Worm (Caenorhabditis elegans) whole organism, L1 larva: ENCODE data around the gene sups-1.

Experiments
- C04F5.9 ChIP-seq: sonication (generic microtip); optimal IDR thresholded peaks from 2 replicates; lab custom pipeline; 2016; ENCODE audit warnings: missing genetic modification characterization, missing compliant biosample characterization
- C16A3.4 ChIP-seq: fragments of 150-350 bp; optimal IDR thresholded peaks from 2 replicates; lab custom pipeline; 2014; ENCODE audit warnings: missing biosample characterization, missing genetic modification characterization
- Y116A8C.19 ChIP-seq: sonication (generic microtip); optimal IDR thresholded peaks from 2 replicates; lab custom pipeline; 2016; ENCODE audit warnings: missing compliant biosample characterization, missing genetic modification characterization, borderline replicate concordance
- aha-1 ChIP-seq: fragments of 150-350 bp; optimal IDR thresholded peaks from 2 replicates; lab custom pipeline; 2014; ENCODE audit warnings: missing biosample characterization, missing genetic modification characterization
- ama-1 ChIP-seq: fragments of 150-350 bp; optimal IDR thresholded peaks from 2 replicates; lab custom pipeline; 2014
- ceh-88 ChIP-seq: fragments of 200-800 bp; sonication (Bioruptor generic); IDR thresholded peaks from 2 replicates; pipeline ENCODE4 v1.3.6; 2022; ENCODE audit warnings: missing genetic modification characterization, missing compliant biosample characterization
- efl-1 ChIP-seq, 4 experiments: fragments of 150-350 bp; optimal IDR thresholded peaks in 3 of 4; peaks in 1 of 4; 1 replicate in 1 of 4; 2 replicates in 3 of 4; lab custom pipeline; 2014; ENCODE audit warnings: missing biosample characterization in 2 of 4, missing genetic modification characterization in 2 of 4, missing genetic modification reagents in 2 of 4
- efl-3 ChIP-seq: fragments of 200-800 bp; sonication (Bioruptor generic); optimal IDR thresholded peaks from 2 replicates; lab custom pipeline; 2018; ENCODE audit warnings: mild to moderate bottlenecking, missing genetic modification characterization, missing compliant biosample characterization
- egl-13 ChIP-seq: sonication (generic microtip); optimal IDR thresholded peaks from 2 replicates; lab custom pipeline; 2016; ENCODE audit warnings: missing genotype, missing genetic modification reagents, missing genetic modification characterization, missing compliant biosample characterization
- elt-3 ChIP-seq, 6 experiments: fragments of 150-350 bp in 1 of 6; sonication (generic microtip); optimal IDR thresholded peaks; 2 replicates each; lab custom pipeline; 2017 to 2018; ENCODE audit warnings: missing biosample characterization in 6 of 6, missing genetic modification characterization in 6 of 6, inconsistent platforms in 1 of 6
- fkh-4 ChIP-seq: sonication (generic microtip); optimal IDR thresholded peaks from 2 replicates; lab custom pipeline; 2016; ENCODE audit warnings: missing compliant biosample characterization, missing genetic modification characterization, borderline replicate concordance
- fkh-8 ChIP-seq: sonication (generic microtip); optimal IDR thresholded peaks from 2 replicates; lab custom pipeline; 2016; ENCODE audit warnings: mild to moderate bottlenecking, missing genetic modification characterization, missing compliant biosample characterization
- fos-1 ChIP-seq: fragments of 150-350 bp; optimal IDR thresholded peaks from 2 replicates; lab custom pipeline; 2014; ENCODE audit warnings: missing biosample characterization, missing genetic modification characterization
- hpl-2 ChIP-seq: fragments of 150-350 bp; optimal IDR thresholded peaks from 2 replicates; lab custom pipeline; 2014; ENCODE audit warnings: missing biosample characterization, missing genetic modification reagents, missing genetic modification characterization
- irx-1 ChIP-seq: sonication (generic microtip); optimal IDR thresholded peaks from 2 replicates; lab custom pipeline; 2016; ENCODE audit warnings: missing genetic modification characterization, missing compliant biosample characterization
- jun-1 ChIP-seq: fragments of 150-350 bp; optimal IDR thresholded peaks from 2 replicates; lab custom pipeline; 2014; ENCODE audit warnings: missing biosample characterization, missing genetic modification reagents, missing genetic modification characterization
- lin-13 ChIP-seq: fragments of 150-350 bp; optimal IDR thresholded peaks from 2 replicates; lab custom pipeline; 2014; ENCODE audit warnings: missing biosample characterization, missing genetic modification reagents, missing genetic modification characterization
- lin-14 ChIP-seq: fragments of 200-800 bp; sonication (Bioruptor generic); optimal IDR thresholded peaks from 2 replicates; lab custom pipeline; 2018; ENCODE audit warnings: mild to moderate bottlenecking, missing genetic modification characterization, moderate library complexity, missing compliant biosample characterization
- lin-15B ChIP-seq: fragments of 150-350 bp; sonication (generic microtip); optimal IDR thresholded peaks from 3 replicates; lab custom pipeline; 2014; ENCODE audit warnings: missing biosample characterization, missing genetic modification characterization
- lin-39 ChIP-seq: fragments of 150-350 bp; optimal IDR thresholded peaks from 2 replicates; lab custom pipeline; 2014; ENCODE audit warnings: missing biosample characterization, missing genetic modification reagents, missing genetic modification characterization
- lsy-2 ChIP-seq, 2 experiments: fragments of 150-350 bp; optimal IDR thresholded peaks; 2 replicates each; lab custom pipeline; 2014; ENCODE audit warnings: missing biosample characterization in 2 of 2, missing genetic modification characterization in 2 of 2
- mab-9 ChIP-seq: fragments of 200-800 bp; sonication (Bioruptor generic); IDR thresholded peaks from 2 replicates; pipeline ENCODE4 v1.3.6; 2022; ENCODE audit warnings: missing genetic modification reagents, missing genetic modification characterization, missing compliant biosample characterization
- mef-2 ChIP-seq: fragments of 150-350 bp; optimal IDR thresholded peaks from 2 replicates; lab custom pipeline; 2014; ENCODE audit warnings: missing biosample characterization, missing genetic modification characterization
- mep-1 ChIP-seq: fragments of 150-350 bp; optimal IDR thresholded peaks from 2 replicates; lab custom pipeline; 2014; ENCODE audit warnings: missing biosample characterization, missing genetic modification characterization
- nhr-11 ChIP-seq: fragments of 150-350 bp; optimal IDR thresholded peaks from 2 replicates; lab custom pipeline; 2014; ENCODE audit warnings: missing biosample characterization, missing genetic modification characterization
- nhr-19 ChIP-seq: fragments of 200-800 bp; sonication (Bioruptor generic); conservative IDR thresholded peaks from 2 replicates; pipeline ENCODE4 v1.3.6; 2022; ENCODE audit warnings: missing genetic modification characterization, missing compliant biosample characterization
- nhr-20 ChIP-seq: sonication (generic microtip); optimal IDR thresholded peaks from 2 replicates; lab custom pipeline; 2016; ENCODE audit warnings: mild to moderate bottlenecking, missing genetic modification characterization, missing compliant biosample characterization
- nhr-28 ChIP-seq: fragments of 150-350 bp; optimal IDR thresholded peaks from 2 replicates; lab custom pipeline; 2014; ENCODE audit warnings: missing biosample characterization, missing genetic modification characterization
- nhr-71 ChIP-seq: sonication (generic microtip); optimal IDR thresholded peaks from 2 replicates; lab custom pipeline; 2016; ENCODE audit warnings: mild to moderate bottlenecking, missing genetic modification characterization, moderate library complexity, missing compliant biosample characterization
- nhr-76 ChIP-seq: sonication (generic microtip); optimal IDR thresholded peaks from 2 replicates; lab custom pipeline; 2017; ENCODE audit warnings: missing biosample characterization, missing genetic modification characterization
- nhr-77 ChIP-seq: fragments of 150-350 bp; optimal IDR thresholded peaks from 2 replicates; lab custom pipeline; 2014; ENCODE audit warnings: missing biosample characterization, missing genetic modification characterization
- nhr-84 ChIP-seq: sonication (generic microtip); optimal IDR thresholded peaks from 2 replicates; lab custom pipeline; 2017; ENCODE audit warnings: missing biosample characterization, missing genetic modification characterization
- pax-3 ChIP-seq: fragments of 200-800 bp; sonication (Bioruptor generic); optimal IDR thresholded peaks from 2 replicates; lab custom pipeline; 2018; ENCODE audit warnings: mild to moderate bottlenecking, missing genetic modification characterization, moderate library complexity, missing compliant biosample characterization
- rnt-1 ChIP-seq: sonication (generic microtip); optimal IDR thresholded peaks from 2 replicates; lab custom pipeline; 2016; ENCODE audit warnings: mild to moderate bottlenecking, missing genetic modification characterization, moderate library complexity, missing compliant biosample characterization
- skn-1 ChIP-seq: fragments of 150-350 bp; optimal IDR thresholded peaks from 2 replicates; lab custom pipeline; 2014; ENCODE audit warnings: missing biosample characterization, missing genetic modification characterization
- snu-23 ChIP-seq: sonication (generic microtip); optimal IDR thresholded peaks from 2 replicates; lab custom pipeline; 2016; ENCODE audit warnings: missing genetic modification characterization, missing compliant biosample characterization
- sox-4 ChIP-seq: sonication (generic microtip); optimal IDR thresholded peaks from 2 replicates; lab custom pipeline; 2016; ENCODE audit warnings: missing genetic modification characterization, missing compliant biosample characterization
- sptf-1 ChIP-seq: fragments of 150-350 bp; optimal IDR thresholded peaks from 2 replicates; lab custom pipeline; 2014; ENCODE audit warnings: missing biosample characterization, missing genetic modification characterization
- sup-37 ChIP-seq: fragments of 200-800 bp; sonication (Bioruptor generic); optimal IDR thresholded peaks from 2 replicates; lab custom pipeline; 2018; ENCODE audit warnings: mild to moderate bottlenecking, missing genetic modification characterization, missing compliant biosample characterization
- tlp-1 ChIP-seq: fragments of 150-350 bp; optimal IDR thresholded peaks from 2 replicates; lab custom pipeline; 2014; ENCODE audit warnings: missing biosample characterization, missing genetic modification characterization
- unc-130 ChIP-seq: fragments of 150-350 bp; optimal IDR thresholded peaks from 2 replicates; lab custom pipeline; 2017; ENCODE audit warnings: missing biosample characterization, missing genetic modification characterization, inconsistent platforms
- unc-30 ChIP-seq: sonication (generic microtip); optimal IDR thresholded peaks from 2 replicates; lab custom pipeline; 2017; ENCODE audit warnings: missing biosample characterization, missing genetic modification characterization
- unc-62 ChIP-seq: fragments of 150-350 bp; optimal IDR thresholded peaks from 2 replicates; lab custom pipeline; 2014; ENCODE audit warnings: missing biosample characterization, missing genetic modification reagents, missing genetic modification characterization
- unc-86 ChIP-seq: sonication (generic microtip); optimal IDR thresholded peaks from 2 replicates; lab custom pipeline; 2016; ENCODE audit warnings: missing genetic modification characterization, missing compliant biosample characterization
- vab-15 ChIP-seq: sonication (generic microtip); optimal IDR thresholded peaks from 2 replicates; lab custom pipeline; 2017; ENCODE audit warnings: missing genotype, mild to moderate bottlenecking, missing genetic modification characterization, missing compliant biosample characterization
- zip-4 ChIP-seq: fragments of 200-800 bp; sonication (Bioruptor generic); optimal IDR thresholded peaks from 2 replicates; lab custom pipeline; 2018; ENCODE audit warnings: mild to moderate bottlenecking, missing genetic modification characterization, moderate library complexity, missing compliant biosample characterization
- ztf-11 ChIP-seq, 2 experiments: sonication (generic microtip); optimal IDR thresholded peaks; 2 replicates each; lab custom pipeline; 2016 to 2017; ENCODE audit warnings: missing genetic modification characterization in 2 of 2, missing biosample characterization in 1 of 2, missing compliant biosample characterization in 1 of 2
- ztf-4 ChIP-seq: fragments of 150-350 bp; optimal IDR thresholded peaks from 2 replicates; lab custom pipeline; 2014; ENCODE audit warnings: missing biosample characterization, missing genetic modification characterization

The sups-1 gene

ce11 chrX:6041995-6042481 lies 38.1 kb downstream of the sups-1 start (continued):
- no peak for TF ChIP-seq efl-3 (GFP tag; lab: Kevin White, UChicago)

- TF ChIP-seq vab-15 (tag; lab: Kevin White, UChicago) (no peak), snu-23 (GFP tag; lab: Kevin White, UChicago) (no peak), nhr-84 (tag; lab: Kevin White, UChicago) (no peak), lin-14 (GFP tag; lab: Kevin White, UChicago) (no peak), nhr-77 (tag; lab: Kevin White, UChicago) (no peak), fkh-4 (no peak), unc-86 (tag; lab: Kevin White, UChicago) (no peak), elt-3 (tag; optimal IDR thresholded peaks at IDR 0.05; lab: Kevin White, UChicago) (no peak), hpl-2 (GFP tag; lab: Kevin White, UChicago) (no peak), lin-13 (GFP tag; lab: Kevin White, UChicago) (no peak), ztf-11 (tag; optimal IDR thresholded peaks at IDR 0.05; lab: Kevin White, UChicago) (no peak), mab-9 (GFP tag; lab: Robert Waterston, UW) (no peak), skn-1 (tag; lab: Kevin White, UChicago) (no peak), ztf-4 (no peak)
Measured at ce11 chrX:6043283-6043682, 39.3 kb downstream of the sups-1 start.

DNA sequence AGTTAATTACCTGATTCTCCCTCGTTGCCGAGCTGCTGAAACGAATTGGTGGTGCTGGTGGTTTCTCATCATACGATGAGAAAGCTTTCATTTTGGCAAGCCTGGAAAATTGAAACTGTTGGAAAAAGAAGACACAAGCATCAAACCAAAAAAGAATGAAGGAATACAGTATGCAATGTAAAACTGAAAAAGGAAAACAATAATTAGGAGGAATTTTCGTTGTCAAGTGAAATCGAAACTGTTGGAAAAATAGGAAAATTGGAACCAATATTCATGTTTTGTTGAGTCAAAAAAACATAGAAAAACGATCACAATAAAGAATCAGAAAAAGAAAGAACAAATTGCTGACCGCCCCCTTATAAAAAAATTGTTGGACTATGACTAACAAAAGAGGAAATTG lies 44.6 kb downstream of the sups-1 start, which contains the start of gene pak-1:
pak-1 (minus strand) TSS at position 101 of the 400 bp plus-strand sequence.
- no peak for TF ChIP-seq sptf-1
- no peak for TF ChIP-seq C04F5.9 (tag; lab: Kevin White, UChicago)
- no peak for TF ChIP-seq nhr-20 (tag; lab: Kevin White, UChicago)
- no peak for TF ChIP-seq sox-4 (tag; lab: Kevin White, UChicago)
- no peak for TF ChIP-seq unc-130 (tag; lab: Kevin White, UChicago)
- no peak for TF ChIP-seq lin-13 (GFP tag; lab: Kevin White, UChicago)
- no peak for TF ChIP-seq lsy-2 (tag; optimal IDR thresholded peaks at IDR 0.05; lab: Kevin White, UChicago)
- no peak for TF ChIP-seq tlp-1
- TF ChIP-seq, all 84 proteins: peak for 0

- TF ChIP-seq rnt-1 (tag; lab: Kevin White, UChicago): peak; percentile 9
- no peak for TF ChIP-seq fos-1 (tag; lab: Kevin White, UChicago)
- no peak for TF ChIP-seq sup-37 (GFP tag; lab: Kevin White, UChicago)
- TF ChIP-seq lin-39: no peak
- no peak for TF ChIP-seq mep-1 (tag; lab: Kevin White, UChicago)
- no peak for TF ChIP-seq jun-1 (tag; lab: Kevin White, UChicago)
- TF ChIP-seq fkh-8 (tag; lab: Kevin White, UChicago): no peak
- TF ChIP-seq fkh-4: no peak
- no peak for TF ChIP-seq Y116A8C.19 (tag; lab: Kevin White, UChicago)
- TF ChIP-seq egl-13 (tag; lab: Kevin White, UChicago): no peak
- no peak for TF ChIP-seq nhr-76 (tag; lab: Kevin White, UChicago)
- peak; percentile 28 for TF ChIP-seq nhr-71 (tag; lab: Kevin White, UChicago)
- TF ChIP-seq unc-130 (tag; lab: Kevin White, UChicago): peak; percentile 72
- TF ChIP-seq ceh-88: no peak
- no peak for TF ChIP-seq unc-30 (tag; lab: Kevin White, UChicago)
- TF ChIP-seq nhr-28 (tag; lab: Kevin White, UChicago): no peak
- TF ChIP-seq vab-15 (tag; lab: Kevin White, UChicago): no peak
- TF ChIP-seq nhr-11 (tag; lab: Kevin White, UChicago): no peak
- no peak for TF ChIP-seq lin-15B (tag; lab: Kevin White, UChicago)
- TF ChIP-seq efl-1 (optimal IDR thresholded peaks at IDR 0.05; lab: Kevin White, UChicago): no peak
- no peak for TF ChIP-seq efl-1 (GFP tag; optimal IDR thresholded peaks at IDR 0.05 in 1 of 2; lab: Kevin White, UChicago)
- TF ChIP-seq unc-62 (GFP tag; lab: Kevin White, UChicago): no peak
- TF ChIP-seq C16A3.4 (tag; lab: Kevin White, UChicago): no peak
- no peak for TF ChIP-seq nhr-19 (GFP tag; lab: Robert Waterston, UW)
- TF ChIP-seq lin-13 (GFP tag; lab: Kevin White, UChicago): no peak
- no peak for TF ChIP-seq mef-2
- no peak for TF ChIP-seq irx-1
- TF ChIP-seq ama-1 (lab: Kevin White, UChicago): no peak
- peak; percentile 16 for TF ChIP-seq snu-23 (GFP tag; lab: Kevin White, UChicago)
- no peak for TF ChIP-seq zip-4
- no peak for TF ChIP-seq aha-1 (tag; lab: Kevin White, UChicago)
- TF ChIP-seq pax-3: no peak
Measured at ce11 chrX:6050078-6050477, 46.1 kb downstream of the sups-1 start.
